Worm (Caenorhabditis elegans): Measurements from ENCODE around the gene F56A11.6.

ce11 chrIV:619766-620165 is 37.7 kb upstream of the F56A11.6 start:
- no peak for TF ChIP-seq mab-5 (tag; optimal IDR thresholded peaks at IDR 0.05)
- TF ChIP-seq nhr-28 (tag; optimal IDR thresholded peaks at IDR 0.05), result no peak
- TF ChIP-seq lin-13 (tag; optimal IDR thresholded peaks at IDR 0.05), result no peak
- no peak for TF ChIP-seq unc-62 (GFP tag; optimal IDR thresholded peaks at IDR 0.05)
- TF ChIP-seq blmp-1 (tag; optimal IDR thresholded peaks at IDR 0.05), result no peak
- TF ChIP-seq pha-4 (tag; optimal IDR thresholded peaks at IDR 0.05), result no peak
- no peak for TF ChIP-seq nhr-12 (tag; optimal IDR thresholded peaks at IDR 0.05)
- no peak for TF ChIP-seq nhr-237 (tag; optimal IDR thresholded peaks at IDR 0.05)
- no peak for TF ChIP-seq ham-2 (GFP tag; optimal IDR thresholded peaks at IDR 0.05)
- TF ChIP-seq ztf-11 (tag; optimal IDR thresholded peaks at IDR 0.05), result no peak
- TF ChIP-seq snpc-4 (tag; optimal IDR thresholded peaks at IDR 0.05), result no peak
- TF ChIP-seq ceh-43 (GFP tag; optimal IDR thresholded peaks at IDR 0.05), result no peak
